Fruit fly (Drosophila melanogaster): ENCODE measurements around the gene CG5039.

CG5039 gene

dm6 chr3R:25680528-25680927 lies 2.0 kb downstream of the CG5039 start, which contains the start of the genes CG4743 and Idh3g (continued):
- TF ChIP-seq CG12659 (GFP tag; optimal IDR thresholded peaks at IDR 0.05) (peak; percentile 98), CG16815 (GFP tag; optimal IDR thresholded peaks at IDR 0.05) (peak; percentile 90), CG2889 (GFP tag; IDR thresholded peaks at IDR 0.05) (peak; percentile 89), CG7839 (tag; optimal IDR thresholded peaks at IDR 0.05) (peak; percentile 98)

- TF ChIP-seq psq (GFP tag; optimal IDR thresholded peaks at IDR 0.05): peak; percentile 27
- peak; percentile 63 for TF ChIP-seq run (tag; optimal IDR thresholded peaks at IDR 0.05)
- peak; percentile 42; the same call in 1 of the 3 replicates for TF ChIP-seq B-H1 (GFP tag; IDR thresholded peaks at IDR 0.05)
- peak; percentile 41; the same call in 1 of the 2 replicates for TF ChIP-seq Taf1 (GFP tag; IDR thresholded peaks at IDR 0.05)
- TF ChIP-seq Camta (GFP tag; optimal IDR thresholded peaks at IDR 0.05): peak; percentile 81
- peak; percentile 92 for TF ChIP-seq CG3281 (GFP tag; optimal IDR thresholded peaks at IDR 0.05)
- no peak for TF ChIP-seq yki (optimal IDR thresholded peaks at IDR 0.05)
- TF ChIP-seq sima (GFP tag; optimal IDR thresholded peaks at IDR 0.05): peak; percentile 46
- TF ChIP-seq knrl (GFP tag; IDR thresholded peaks at IDR 0.05; ENCODE audit: partially characterized antibody): peak; percentile 69
- TF ChIP-seq shn (GFP tag; optimal IDR thresholded peaks at IDR 0.05): peak; percentile 65
- peak; percentile 82 for TF ChIP-seq Lhr (GFP tag; optimal IDR thresholded peaks at IDR 0.05)
- peak; percentile 64 for TF ChIP-seq hbn (GFP tag; IDR thresholded peaks at IDR 0.05; ENCODE audit: partially characterized antibody)
- peak; percentile 74 for TF ChIP-seq unc-4 (GFP tag; IDR thresholded peaks at IDR 0.05; ENCODE audit: partially characterized antibody)
- peak; percentile 78 for TF ChIP-seq HmgD (GFP tag; optimal IDR thresholded peaks at IDR 0.05)
- peak; percentile 84 for TF ChIP-seq CG18619 (GFP tag; optimal IDR thresholded peaks at IDR 0.05)
- peak; percentile 85 for TF ChIP-seq onecut (GFP tag; IDR thresholded peaks at IDR 0.05)
- TF ChIP-seq CG4328 (GFP tag; optimal IDR thresholded peaks at IDR 0.05): peak; percentile 88
- no peak for TF ChIP-seq CG11093 (GFP tag; IDR thresholded peaks at IDR 0.05)
- peak; percentile 89 for TF ChIP-seq CG11456 (GFP tag; IDR thresholded peaks at IDR 0.05)
- peak in 1 of 3 experiments; percentile 67 for TF ChIP-seq Stat92E (GFP tag; optimal IDR thresholded peaks at IDR 0.05)
- peak; percentile 52 for TF ChIP-seq CG10366 (GFP tag; IDR thresholded peaks at IDR 0.05)
- peak; percentile 10 for TF ChIP-seq Sin3A (optimal IDR thresholded peaks at IDR 0.05)
- TF ChIP-seq dysf (GFP tag; IDR thresholded peaks at IDR 0.05): peak; percentile 72; the same call in 2 of the 3 replicates
- TF ChIP-seq otp (GFP tag; IDR thresholded peaks at IDR 0.05): peak; percentile 87
- peak; percentile 51; the same call in 1 of the 2 replicates for TF ChIP-seq seq (GFP tag; IDR thresholded peaks at IDR 0.05)
- peak; percentile 30 for TF ChIP-seq tap (tag; optimal IDR thresholded peaks at IDR 0.05)
- TF ChIP-seq Atf6 (GFP tag; IDR thresholded peaks at IDR 0.05): peak; percentile 75
- peak; percentile 40 for TF ChIP-seq CG3065 (GFP tag; optimal IDR thresholded peaks at IDR 0.05)
- TF ChIP-seq nerfin-2 (GFP tag; IDR thresholded peaks at IDR 0.05; ENCODE audit: partially characterized antibody): no peak
- peak; percentile 84 for TF ChIP-seq Side (GFP tag; optimal IDR thresholded peaks at IDR 0.05)
- TF ChIP-seq CG13287 (GFP tag; IDR thresholded peaks at IDR 0.05; ENCODE audit: partially characterized antibody): peak; percentile 83
- peak; percentile 57 for TF ChIP-seq sens-2 (GFP tag; IDR thresholded peaks at IDR 0.05)
- peak; percentile 78 for TF ChIP-seq CG7839 (tag; optimal IDR thresholded peaks at IDR 0.05)
- TF ChIP-seq CG8478 (optimal IDR thresholded peaks at IDR 0.05): no peak
- peak; percentile 77 for TF ChIP-seq Hsf (GFP tag; optimal IDR thresholded peaks at IDR 0.05)
- TF ChIP-seq ewg (GFP tag; optimal IDR thresholded peaks at IDR 0.05): peak; percentile 49
- peak; percentile 71 for TF ChIP-seq CG16813 (GFP tag; IDR thresholded peaks at IDR 0.05; ENCODE audit: partially characterized antibody)
- no peak; the same call in 1 of the 2 replicates for TF ChIP-seq ap (GFP tag; IDR thresholded peaks at IDR 0.05)
- TF ChIP-seq CG2202 (tag; optimal IDR thresholded peaks at IDR 0.05): peak; percentile 69
- TF ChIP-seq HLHmδ (GFP tag; optimal IDR thresholded peaks at IDR 0.05): peak; percentile 86
- TF ChIP-seq lbe (GFP tag; optimal IDR thresholded peaks at IDR 0.05): peak; percentile 71
- no peak for TF ChIP-seq usp (GFP tag; optimal IDR thresholded peaks at IDR 0.05)
- peak; percentile 49 for TF ChIP-seq TFAM (GFP tag; optimal IDR thresholded peaks at IDR 0.05)
- TF ChIP-seq hb (GFP tag; IDR thresholded peaks at IDR 0.05; ENCODE audit: partially characterized antibody): no peak
- TF ChIP-seq ato (GFP tag; IDR thresholded peaks at IDR 0.05; ENCODE audit: partially characterized antibody): peak; percentile 72
- TF ChIP-seq D19A (tag; optimal IDR thresholded peaks at IDR 0.05): peak; percentile 60
Observed at dm6 chr3R:25684859-25685258, 6.4 kb downstream of the CG5039 start, which contains the start of gene RpL27. Gene RpL27 (minus strand): TSS chr3R:25685051.

All from whole organism, embryonic.